Fruit fly (Drosophila melanogaster): ENCODE measurements around the gene CG7556.
A peak's percentile ranks its signal among the peaks of the same experiment; 100 is the strongest.

CG7556 gene

DNA sequence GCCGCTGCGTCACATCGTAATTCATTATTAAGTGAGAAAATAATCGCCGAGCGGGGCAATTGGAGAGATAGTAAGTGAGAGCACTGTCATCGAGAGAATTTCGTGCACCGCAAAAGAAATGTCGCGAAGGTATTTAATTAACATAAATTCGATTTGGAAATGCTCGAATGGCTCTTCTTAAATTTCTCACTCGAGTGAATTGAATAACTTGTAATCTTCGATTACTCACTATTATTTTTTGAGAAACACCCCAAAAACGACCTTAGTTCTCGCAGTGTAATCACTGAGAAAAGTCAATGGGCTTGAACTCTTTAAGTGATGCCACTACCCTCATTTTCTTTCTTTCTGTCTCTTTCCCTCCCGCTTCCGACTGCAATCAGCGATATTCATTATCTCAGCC is 24.6 kb downstream of the CG7556 start:
- TF ChIP-seq CG17806 (tag; optimal IDR thresholded peaks at IDR 0.05) (peak; percentile 91), Pif1A (GFP tag; optimal IDR thresholded peaks at IDR 0.05) (peak; percentile 96), CG8159 (tag; optimal IDR thresholded peaks at IDR 0.05) (peak; percentile 91), CG10348 (GFP tag; IDR thresholded peaks at IDR 0.05) (peak; percentile 24; the same call in 1 of the 2 replicates), EcR (GFP tag; optimal IDR thresholded peaks at IDR 0.05) (peak; percentile 94), Snoo (tag; optimal IDR thresholded peaks at IDR 0.05) (peak; percentile 93), CG9948 (tag; optimal IDR thresholded peaks at IDR 0.05) (peak; percentile 85), Ets98B (GFP tag; IDR thresholded peaks at IDR 0.05) (peak; percentile 94), CG14655 (GFP tag; optimal IDR thresholded peaks at IDR 0.05) (peak; percentile 95), CG12605 (GFP tag; IDR thresholded peaks at IDR 0.05) (peak; percentile 90), rn (GFP tag; IDR thresholded peaks at IDR 0.05) (peak; percentile 88), CG4496 (GFP tag; IDR thresholded peaks at IDR 0.05) (peak; percentile 94), CG15710 (tag; optimal IDR thresholded peaks at IDR 0.05) (peak; percentile 92), CG34367 (tag; optimal IDR thresholded peaks at IDR 0.05) (peak; percentile 91), D1 (tag; optimal IDR thresholded peaks at IDR 0.05) (peak; percentile 23), Pif1B (GFP tag; optimal IDR thresholded peaks at IDR 0.05) (peak; percentile 96), gl (tag; optimal IDR thresholded peaks at IDR 0.05) (peak; percentile 84), fd96Ca (GFP tag; IDR thresholded peaks at IDR 0.05) (peak; percentile 95), CG8301 (tag; optimal IDR thresholded peaks at IDR 0.05) (peak; percentile 93), CG32121 (GFP tag; IDR thresholded peaks at IDR 0.05) (peak; percentile 90), CG13204 (GFP tag; optimal IDR thresholded peaks at IDR 0.05) (peak; percentile 67)

DNA sequence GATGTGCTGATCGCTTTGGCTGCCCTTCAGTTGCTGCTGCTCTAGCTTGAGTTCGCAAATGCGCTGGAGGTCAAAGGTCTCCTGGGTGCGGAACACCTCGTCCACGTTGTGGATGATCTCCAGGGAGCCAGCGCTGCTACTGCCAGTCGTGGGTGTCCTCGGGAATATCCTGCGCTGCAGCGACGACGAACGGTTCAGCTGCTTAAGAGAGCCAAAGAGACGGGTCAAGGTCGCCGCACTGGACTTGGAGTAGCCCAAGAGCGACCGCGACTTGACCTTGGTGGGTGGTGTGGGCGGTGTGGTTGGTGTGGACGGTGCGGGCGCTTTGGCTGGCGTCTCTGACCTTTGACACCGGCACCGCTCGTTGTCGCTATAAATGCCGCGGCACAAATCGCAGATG is 25.4 kb downstream of the CG7556 start:
- TF ChIP-seq CG34367 (tag; optimal IDR thresholded peaks at IDR 0.05) (no peak), D1 (tag; optimal IDR thresholded peaks at IDR 0.05) (no peak), CG13204 (GFP tag; optimal IDR thresholded peaks at IDR 0.05) (no peak), Snoo (tag; optimal IDR thresholded peaks at IDR 0.05) (no peak), CG15710 (tag; optimal IDR thresholded peaks at IDR 0.05) (no peak), CG17806 (tag; optimal IDR thresholded peaks at IDR 0.05) (no peak), Pif1B (GFP tag; optimal IDR thresholded peaks at IDR 0.05) (no peak), CG32121 (GFP tag; IDR thresholded peaks at IDR 0.05) (no peak), CG10348 (GFP tag; IDR thresholded peaks at IDR 0.05) (no peak), CG4496 (GFP tag; IDR thresholded peaks at IDR 0.05) (no peak), gl (tag; optimal IDR thresholded peaks at IDR 0.05) (no peak), CG14655 (GFP tag; optimal IDR thresholded peaks at IDR 0.05) (no peak), CG9948 (tag; optimal IDR thresholded peaks at IDR 0.05) (no peak), fd96Ca (GFP tag; IDR thresholded peaks at IDR 0.05) (no peak), EcR (GFP tag; optimal IDR thresholded peaks at IDR 0.05) (no peak), CG8159 (tag; optimal IDR thresholded peaks at IDR 0.05) (no peak), Ets98B (GFP tag; IDR thresholded peaks at IDR 0.05) (no peak), CG12605 (GFP tag; IDR thresholded peaks at IDR 0.05) (no peak)

DNA sequence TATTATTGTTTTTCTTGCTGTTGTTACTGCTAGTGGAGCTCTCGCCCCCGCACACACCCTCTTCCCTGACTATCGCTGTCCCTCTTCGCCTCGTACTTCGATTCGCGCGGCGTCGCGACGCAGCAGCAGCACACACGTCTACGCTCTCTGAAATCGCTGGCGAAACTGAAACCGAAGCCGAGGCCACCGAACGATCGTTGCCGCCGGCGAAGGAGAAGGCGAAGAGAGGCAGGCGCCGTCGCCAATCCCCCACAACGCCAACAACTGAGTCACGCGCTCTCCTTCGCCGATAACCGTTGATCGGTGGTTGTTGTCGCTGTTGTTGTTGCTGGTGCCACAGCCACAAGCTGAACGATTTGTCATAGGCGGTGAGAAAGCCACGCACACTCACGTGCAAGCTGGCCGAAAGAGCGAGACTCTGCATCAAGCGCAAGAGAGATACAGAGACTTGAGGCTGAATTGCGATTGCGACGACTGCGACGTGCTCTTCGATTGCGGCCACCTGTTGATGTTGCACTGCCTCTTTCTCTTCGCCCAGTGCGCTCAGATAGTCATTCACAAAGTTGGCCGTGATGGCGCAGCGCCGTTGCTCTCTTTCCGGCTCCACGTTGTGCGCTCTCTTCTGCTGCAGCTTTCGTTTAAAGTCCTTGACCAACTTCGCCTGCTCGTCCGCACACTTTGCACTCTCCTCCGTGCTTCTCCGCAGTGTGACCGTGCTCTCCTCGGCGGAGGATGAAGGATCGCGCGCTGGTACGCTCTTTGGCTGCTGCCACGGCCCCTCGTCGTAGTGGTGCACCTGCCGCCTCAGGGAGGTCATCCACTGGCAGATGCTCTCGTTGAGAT is 26.1 kb downstream of the CG7556 start:
- TF ChIP-seq CG34367 (tag; optimal IDR thresholded peaks at IDR 0.05) (no peak), CG4496 (GFP tag; IDR thresholded peaks at IDR 0.05) (peak; percentile 64), CG8159 (tag; optimal IDR thresholded peaks at IDR 0.05) (no peak), Snoo (tag; optimal IDR thresholded peaks at IDR 0.05) (no peak), CG9948 (tag; optimal IDR thresholded peaks at IDR 0.05) (no peak), EcR (GFP tag; optimal IDR thresholded peaks at IDR 0.05) (peak; percentile 82), rn (GFP tag; IDR thresholded peaks at IDR 0.05) (no peak), Ets98B (GFP tag; IDR thresholded peaks at IDR 0.05) (peak; percentile 46; the same call in 1 of the 2 replicates), fd96Ca (GFP tag; IDR thresholded peaks at IDR 0.05) (peak; percentile 56; the same call in 2 of the 3 replicates), CG12605 (GFP tag; IDR thresholded peaks at IDR 0.05) (0 out of 2 replicates have a peak, but pooled peaks have one; percentile 17), CG10348 (GFP tag; IDR thresholded peaks at IDR 0.05) (no peak), D1 (tag; optimal IDR thresholded peaks at IDR 0.05) (no peak), Pif1A (GFP tag; optimal IDR thresholded peaks at IDR 0.05) (no peak), CG32121 (GFP tag; IDR thresholded peaks at IDR 0.05) (peak; percentile 50), CG8301 (tag; optimal IDR thresholded peaks at IDR 0.05) (no peak), CG13204 (GFP tag; optimal IDR thresholded peaks at IDR 0.05) (peak; percentile 79), Pif1B (GFP tag; optimal IDR thresholded peaks at IDR 0.05) (peak; percentile 49), gl (tag; optimal IDR thresholded peaks at IDR 0.05) (peak; percentile 6)

DNA sequence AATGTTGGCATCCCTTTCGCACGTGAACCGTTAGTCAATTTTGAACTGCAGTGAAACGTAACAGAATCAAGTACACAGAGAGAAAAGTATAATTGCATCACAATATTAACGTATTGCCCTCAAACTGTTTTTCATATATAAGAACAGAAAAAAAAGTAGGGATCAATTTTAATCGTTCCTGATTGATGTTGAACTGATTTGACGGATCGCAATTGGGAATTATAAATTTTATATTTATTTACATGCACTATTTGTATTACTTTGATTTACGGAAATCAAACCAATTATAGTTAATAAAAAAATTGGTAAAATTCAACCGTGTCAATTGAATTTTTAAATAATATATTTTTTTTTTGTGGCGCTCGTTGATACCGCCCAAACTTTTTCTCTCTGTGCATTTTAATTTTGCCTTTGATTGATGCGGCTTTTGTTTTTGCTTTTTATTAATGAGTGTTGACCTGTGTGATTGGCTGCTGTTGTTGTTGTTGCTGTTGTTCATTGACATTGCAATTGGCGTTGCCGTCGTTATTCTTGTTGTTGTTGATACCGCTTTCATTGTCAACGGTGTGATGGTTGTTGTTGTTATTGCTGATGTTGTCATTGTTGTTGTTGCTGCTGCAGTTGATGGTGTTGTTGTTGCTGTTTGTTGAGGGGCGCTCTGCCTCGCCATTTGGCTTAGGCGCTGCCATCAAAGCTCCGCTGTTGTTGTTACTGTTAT is 26.9 kb downstream of the CG7556 start:
- TF ChIP-seq CG12605 (GFP tag; IDR thresholded peaks at IDR 0.05) (no peak), Snoo (tag; optimal IDR thresholded peaks at IDR 0.05) (peak; percentile 79), CG32121 (GFP tag; IDR thresholded peaks at IDR 0.05) (peak; percentile 41; the same call in 1 of the 2 replicates), CG15710 (tag; optimal IDR thresholded peaks at IDR 0.05) (peak; percentile 68), Pif1A (GFP tag; optimal IDR thresholded peaks at IDR 0.05) (peak; percentile 39), CG8159 (tag; optimal IDR thresholded peaks at IDR 0.05) (peak; percentile 75), rn (GFP tag; IDR thresholded peaks at IDR 0.05) (no peak), CG8301 (tag; optimal IDR thresholded peaks at IDR 0.05) (peak; percentile 41), CG17806 (tag; optimal IDR thresholded peaks at IDR 0.05) (peak; percentile 69), CG14655 (GFP tag; optimal IDR thresholded peaks at IDR 0.05) (peak; percentile 70), CG34367 (tag; optimal IDR thresholded peaks at IDR 0.05) (peak; percentile 47), EcR (GFP tag; optimal IDR thresholded peaks at IDR 0.05) (no peak), CG9948 (tag; optimal IDR thresholded peaks at IDR 0.05) (peak; percentile 73), D1 (tag; optimal IDR thresholded peaks at IDR 0.05) (peak; percentile 5), Pif1B (GFP tag; optimal IDR thresholded peaks at IDR 0.05) (peak; percentile 42), CG13204 (GFP tag; optimal IDR thresholded peaks at IDR 0.05) (no peak), CG10348 (GFP tag; IDR thresholded peaks at IDR 0.05) (0 out of 2 replicates have a peak, but pooled peaks have one; percentile 22), CG4496 (GFP tag; IDR thresholded peaks at IDR 0.05) (peak; percentile 49; the same call in 1 of the 3 replicates)
